Worm (Caenorhabditis elegans) whole organism, early embryonic: ENCODE data around the gene ifb-2.

Experiments
- B0310.2 ChIP-seq: sonication (generic microtip); optimal IDR thresholded peaks from 2 replicates; lab custom pipeline; 2016; ENCODE audit warnings: mild to moderate bottlenecking, missing genetic modification characterization, missing compliant biosample characterization
- F13C5.2 ChIP-seq: sonication (generic microtip); optimal IDR thresholded peaks from 2 replicates; lab custom pipeline; 2017; ENCODE audit warnings: mild to moderate bottlenecking, missing genetic modification characterization, inconsistent platforms, missing compliant biosample characterization
- aly-1 ChIP-seq: sonication (generic microtip); optimal IDR thresholded peaks from 2 replicates; lab custom pipeline; 2016; ENCODE audit warnings: missing genetic modification characterization, missing compliant biosample characterization
- ama-1 ChIP-seq: fragments of 150-350 bp; optimal IDR thresholded peaks from 2 replicates; lab custom pipeline; 2014
- ceh-13 ChIP-seq: fragments of 200-800 bp; sonication (Bioruptor generic); optimal IDR thresholded peaks from 2 replicates; lab custom pipeline; 2018; ENCODE audit warnings: mild to moderate bottlenecking, missing genetic modification characterization, missing compliant biosample characterization
- ceh-36 ChIP-seq: sonication (generic microtip); optimal IDR thresholded peaks from 2 replicates; lab custom pipeline; 2016; ENCODE audit warnings: missing genetic modification characterization, inconsistent platforms, missing compliant biosample characterization
- ets-7 ChIP-seq: sonication (generic microtip); optimal IDR thresholded peaks from 2 replicates; lab custom pipeline; 2016; ENCODE audit warnings: missing genotype, missing genetic modification characterization, missing compliant biosample characterization
- flt-1 ChIP-seq: fragments of 200-800 bp; sonication (Bioruptor generic); IDR thresholded peaks from 2 replicates; pipeline ENCODE4 v1.3.6; 2022; ENCODE audit warnings: missing genetic modification characterization, missing compliant biosample characterization
- hmbx-1 ChIP-seq: sonication (generic microtip); optimal IDR thresholded peaks from 2 replicates; lab custom pipeline; 2016; ENCODE audit warnings: mild to moderate bottlenecking, missing genetic modification characterization, missing compliant biosample characterization
- hmg-4 ChIP-seq: fragments of 200-800 bp; sonication (Bioruptor generic); optimal IDR thresholded peaks from 2 replicates; lab custom pipeline; 2018; ENCODE audit warnings: mild to moderate bottlenecking, missing genetic modification characterization, missing compliant biosample characterization
- hnd-1 ChIP-seq: sonication (generic microtip); optimal IDR thresholded peaks from 2 replicates; lab custom pipeline; 2016; ENCODE audit warnings: missing genetic modification characterization, missing compliant biosample characterization
- pes-1 ChIP-seq: fragments of 200-800 bp; sonication (Bioruptor generic); IDR thresholded peaks from 2 replicates; pipeline ENCODE4 v1.3.6; 2022; ENCODE audit warnings: missing genetic modification reagents, missing genetic modification characterization, missing compliant biosample characterization
- scrt-1 ChIP-seq: fragments of 200-800 bp; sonication (Bioruptor generic); IDR thresholded peaks from 2 replicates; pipeline ENCODE4 v1.3.6; 2022; ENCODE audit warnings: missing genetic modification characterization, missing compliant biosample characterization
- sea-1 ChIP-seq: fragments of 200-800 bp; sonication (Bioruptor generic); conservative IDR thresholded peaks from 2 replicates; pipeline ENCODE4 v1.3.6; 2022; ENCODE audit warnings: missing genetic modification characterization, missing compliant biosample characterization
- tbx-11 ChIP-seq: fragments of 200-800 bp; sonication (Bioruptor generic); IDR thresholded peaks from 2 replicates; pipeline ENCODE4 v1.3.6; 2022; ENCODE audit warnings: missing genetic modification characterization, missing compliant biosample characterization
- tbx-37 ChIP-seq: fragments of 200-800 bp; sonication (Bioruptor generic); conservative IDR thresholded peaks from 2 replicates; pipeline ENCODE4 v1.3.6; 2022; ENCODE audit warnings: missing genetic modification reagents, missing genetic modification characterization, missing compliant biosample characterization
- tra-4 ChIP-seq: sonication (generic microtip); optimal IDR thresholded peaks from 2 replicates; lab custom pipeline; 2017; ENCODE audit warnings: missing genetic modification characterization, missing compliant biosample characterization

Gene ifb-2

DNA sequence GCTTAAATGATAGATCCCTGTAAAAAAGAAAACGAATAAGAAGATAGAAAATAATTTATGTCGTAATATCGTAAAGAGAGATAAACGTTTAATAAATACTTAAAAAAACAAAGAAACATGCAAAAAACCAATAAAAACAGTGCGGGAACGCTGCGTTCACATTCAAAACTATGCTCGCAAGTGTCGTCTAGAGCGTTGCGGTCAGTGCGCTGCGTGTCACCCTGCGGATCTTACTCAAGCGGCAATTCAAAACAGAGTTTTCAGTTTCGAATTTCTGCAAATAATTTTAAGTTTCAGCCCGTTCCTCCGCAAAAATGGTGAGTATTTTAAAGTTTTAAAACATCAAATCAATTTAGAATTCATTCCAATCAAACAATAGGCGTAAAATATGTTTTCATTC, 35.2 kb upstream of the ifb-2 start, which contains the start of the genes tiar-1 and lelo-4:
Gene tiar-1 (minus strand): TSS at position 17 of the 400 bp plus-strand sequence.
Gene lelo-4 (plus strand): TSS at position 118 of the 400 bp plus-strand sequence.
- no peak for TF ChIP-seq hnd-1
- no peak for TF ChIP-seq ceh-13 (GFP tag; lab: Kevin White, UChicago)
- no peak for TF ChIP-seq ama-1 (lab: Kevin White, UChicago)
- no peak for TF ChIP-seq flt-1 (GFP tag; lab: Robert Waterston, UW)
- TF ChIP-seq aly-1, result no peak
- no peak for TF ChIP-seq tbx-11 (GFP tag; lab: Robert Waterston, UW)
- peak; percentile 7 for TF ChIP-seq hmg-4 (GFP tag; lab: Kevin White, UChicago)
- no peak for TF ChIP-seq pes-1 (GFP tag; lab: Robert Waterston, UW)
- TF ChIP-seq F13C5.2 (tag; lab: Kevin White, UChicago), result peak; percentile 29
- TF ChIP-seq ets-7 (tag; lab: Kevin White, UChicago), result no peak
- TF ChIP-seq sea-1, result no peak

DNA sequence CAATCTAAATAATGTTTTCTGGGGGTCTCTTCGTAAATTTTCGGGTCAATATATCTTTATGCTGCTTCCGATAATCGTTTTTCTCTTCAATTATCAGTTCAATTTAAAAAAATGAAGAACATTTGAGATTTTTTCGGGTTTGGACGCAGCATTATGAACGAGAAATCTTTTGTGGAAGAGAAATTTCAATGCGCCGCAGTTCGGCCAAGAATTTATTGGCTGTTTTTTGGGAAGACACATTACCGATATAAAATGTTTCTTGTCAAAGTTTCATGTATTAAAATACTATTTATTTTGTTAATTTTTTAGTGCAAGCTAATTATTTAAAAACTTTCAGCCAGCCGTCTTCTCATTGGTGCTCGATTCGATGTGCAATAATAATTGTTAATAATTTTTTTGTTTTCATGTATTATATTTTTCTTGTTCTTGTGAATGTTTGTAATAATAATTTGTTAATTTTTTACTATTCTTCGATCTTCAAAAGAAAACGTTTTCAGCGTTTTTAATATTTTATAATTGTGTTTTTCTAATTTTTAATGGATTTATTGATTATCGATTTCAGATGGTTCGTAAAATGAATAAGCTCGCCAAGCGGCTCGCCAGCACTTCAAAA, 34.1 kb upstream of the ifb-2 start, which contains the start of the genes C18A3.10 and C18A3.3:
Gene C18A3.10 (minus strand): TSS at position 101 of the 613 bp plus-strand sequence.
Gene C18A3.3 (plus strand): TSS at position 563 of the 613 bp plus-strand sequence.
- TF ChIP-seq pes-1 (GFP tag; lab: Robert Waterston, UW) (no peak), B0310.2 (tag; lab: Kevin White, UChicago) (no peak), ceh-13 (GFP tag; lab: Kevin White, UChicago) (no peak), ceh-36 (tag; lab: Kevin White, UChicago) (no peak), ama-1 (lab: Kevin White, UChicago) (no peak), aly-1 (no peak), scrt-1 (GFP tag; lab: Robert Waterston, UW) (no peak), hnd-1 (no peak)

DNA sequence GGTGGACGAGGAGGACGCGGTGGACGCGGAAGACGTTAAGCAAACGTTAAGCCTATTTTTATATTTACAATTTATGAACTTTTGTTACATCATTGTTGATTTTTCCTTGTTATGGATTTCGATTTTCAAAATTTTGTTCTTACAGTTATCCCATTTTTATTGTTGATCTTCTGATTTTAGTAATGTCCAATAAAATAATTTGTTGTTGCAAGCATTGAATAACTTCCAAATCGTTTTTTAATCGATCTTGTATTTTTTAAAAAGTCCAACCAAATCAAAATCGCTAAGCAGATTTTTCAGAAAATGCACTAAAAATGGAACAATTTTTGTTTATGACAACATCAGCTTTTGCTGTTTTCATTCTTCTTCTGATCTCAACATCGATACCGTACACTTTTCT, 32.2 kb upstream of the ifb-2 start, which contains the start of gene zipt-3:
Gene zipt-3 (plus strand): TSS at position 301 of the 400 bp plus-strand sequence.
- TF ChIP-seq B0310.2 (tag; lab: Kevin White, UChicago) (no peak), F13C5.2 (tag; lab: Kevin White, UChicago) (no peak), ceh-36 (tag; lab: Kevin White, UChicago) (no peak)

DNA sequence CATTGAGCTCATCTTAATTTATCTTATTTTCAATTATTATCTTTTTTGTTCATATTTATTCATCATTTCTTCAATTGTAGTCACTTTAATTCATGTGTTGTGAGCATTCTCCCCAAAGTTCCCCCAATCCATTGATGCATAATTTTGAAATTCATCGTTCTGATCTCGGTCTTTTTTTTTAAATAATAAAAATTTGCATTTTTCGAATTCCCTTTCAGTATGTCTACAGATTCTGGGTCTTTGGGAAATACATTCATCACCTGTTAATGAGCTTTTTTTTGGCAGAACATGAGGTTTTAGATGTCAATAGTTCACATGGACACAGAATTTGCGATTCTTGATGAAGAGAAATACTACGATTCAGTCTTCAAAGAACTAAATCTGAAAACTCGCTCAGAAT, 30.1 kb upstream of the ifb-2 start, which contains the start of gene damt-1:
Gene damt-1 (plus strand): TSS at position 301 of the 400 bp plus-strand sequence.
- TF ChIP-seq tra-4 (tag; lab: Kevin White, UChicago), result no peak
- no peak for TF ChIP-seq scrt-1 (GFP tag; lab: Robert Waterston, UW)
- no peak for TF ChIP-seq hnd-1
- no peak for TF ChIP-seq tbx-37 (GFP tag; lab: Robert Waterston, UW)
- no peak for TF ChIP-seq F13C5.2 (tag; lab: Kevin White, UChicago)
- no peak for TF ChIP-seq hmbx-1 (tag; lab: Kevin White, UChicago)
- no peak for TF ChIP-seq aly-1
- no peak for TF ChIP-seq sea-1
- TF ChIP-seq pes-1 (GFP tag; lab: Robert Waterston, UW), result no peak
- no peak for TF ChIP-seq ceh-36 (tag; lab: Kevin White, UChicago)
- TF ChIP-seq ama-1 (lab: Kevin White, UChicago), result no peak
- TF ChIP-seq ceh-13 (GFP tag; lab: Kevin White, UChicago), result no peak
- no peak for TF ChIP-seq tbx-11 (GFP tag; lab: Robert Waterston, UW)
- TF ChIP-seq hmg-4 (GFP tag; lab: Kevin White, UChicago), result no peak
- TF ChIP-seq ets-7 (tag; lab: Kevin White, UChicago), result no peak
- TF ChIP-seq B0310.2 (tag; lab: Kevin White, UChicago), result no peak
- no peak for TF ChIP-seq flt-1 (GFP tag; lab: Robert Waterston, UW)

DNA sequence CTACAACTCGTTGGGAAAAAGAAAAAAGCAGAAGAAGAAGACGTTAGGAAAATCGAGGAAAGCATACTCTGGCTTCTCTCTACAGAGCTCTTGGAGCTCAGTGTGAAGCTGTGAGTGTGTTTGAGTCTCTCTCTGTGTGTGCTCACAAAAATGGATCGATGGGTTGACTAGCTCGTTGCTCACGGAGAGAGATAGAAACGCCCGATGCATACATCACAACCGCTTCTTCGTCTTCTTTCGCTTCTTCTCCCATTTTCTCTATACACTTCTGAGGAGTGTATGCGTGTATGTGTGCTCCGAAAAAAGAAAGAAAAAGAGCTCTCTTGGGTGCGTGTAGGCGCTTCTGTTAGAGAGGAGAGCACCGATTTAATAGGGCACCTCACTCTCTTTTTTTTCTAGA, 24.9 kb upstream of the ifb-2 start:
- TF ChIP-seq tbx-11 (GFP tag; lab: Robert Waterston, UW) (no peak), ceh-13 (GFP tag; lab: Kevin White, UChicago) (no peak), aly-1 (no peak), B0310.2 (tag; lab: Kevin White, UChicago) (no peak), flt-1 (GFP tag; lab: Robert Waterston, UW) (no peak), ceh-36 (tag; lab: Kevin White, UChicago) (no peak), scrt-1 (GFP tag; lab: Robert Waterston, UW) (no peak), tra-4 (tag; lab: Kevin White, UChicago) (no peak), tbx-37 (GFP tag; lab: Robert Waterston, UW) (no peak), hmg-4 (GFP tag; lab: Kevin White, UChicago) (no peak), F13C5.2 (tag; lab: Kevin White, UChicago) (no peak), hmbx-1 (tag; lab: Kevin White, UChicago) (no peak), ets-7 (tag; lab: Kevin White, UChicago) (no peak)

DNA sequence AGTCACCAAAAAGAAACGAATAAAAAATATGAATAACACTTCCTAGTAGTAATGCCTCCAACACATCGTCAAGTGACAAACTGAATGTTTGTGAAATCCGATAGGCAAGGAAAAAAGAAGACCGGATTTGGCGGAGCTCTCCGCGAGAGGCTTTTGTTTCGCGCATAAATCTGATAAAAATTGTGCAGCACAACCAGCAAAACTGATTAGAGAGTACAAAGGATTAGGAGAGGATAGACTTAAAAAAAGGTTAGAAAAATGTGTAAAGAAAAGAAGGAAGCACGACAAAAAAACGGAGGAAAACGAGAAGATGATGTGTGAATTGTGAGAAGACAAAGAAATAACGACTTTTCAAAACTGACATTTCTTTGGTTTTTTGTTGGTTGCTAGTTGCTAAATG, 22.3 kb upstream of the ifb-2 start, which contains the start of gene rab-3:
Gene rab-3 (minus strand): TSS at position 147 of the 400 bp plus-strand sequence.
- TF ChIP-seq ceh-13 (GFP tag; lab: Kevin White, UChicago) (no peak), flt-1 (GFP tag; lab: Robert Waterston, UW) (no peak), hmg-4 (GFP tag; lab: Kevin White, UChicago) (no peak), scrt-1 (GFP tag; lab: Robert Waterston, UW) (no peak), hmbx-1 (tag; lab: Kevin White, UChicago) (no peak), sea-1 (no peak), F13C5.2 (tag; lab: Kevin White, UChicago) (no peak), tbx-11 (GFP tag; lab: Robert Waterston, UW) (no peak), hnd-1 (no peak), pes-1 (GFP tag; lab: Robert Waterston, UW) (no peak)
